Worm (Caenorhabditis elegans): ENCODE measurements around the gene flh-2.

ce11 chrIII:4983961-4984360, 32.0 kb downstream of the flh-2 start:
- TF ChIP-seq him-1 (tag; optimal IDR thresholded peaks at IDR 0.05) (no peak), W03F9.2 (tag; optimal IDR thresholded peaks at IDR 0.05) (no peak), dao-5 (tag; optimal IDR thresholded peaks at IDR 0.05) (no peak)

All from whole organism, L4/young adult.